Worm (Caenorhabditis elegans) whole organism, L3 larva: ENCODE data around the gene clec-118.
"Not testable (repeated sequence)": the region's sequence is repeated elsewhere in the genome, so short reads cannot be mapped to it uniquely, and the experiment has no call there.

ENCODE experiments used
- R02D3.7 ChIP-seq: fragments of 150-350 bp; optimal IDR thresholded peaks from 2 replicates; lab custom pipeline; 2014; ENCODE audit warnings: missing biosample characterization, missing genetic modification characterization
- ZK546.5 ChIP-seq: sonication (generic microtip); optimal IDR thresholded peaks from 2 replicates; lab custom pipeline; 2017; ENCODE audit warnings: missing biosample characterization, missing genetic modification characterization
- ama-1 ChIP-seq: fragments of 150-350 bp; optimal IDR thresholded peaks from 2 replicates; lab custom pipeline; 2018
- ceh-28 ChIP-seq: fragments of 150-350 bp; optimal IDR thresholded peaks from 2 replicates; lab custom pipeline; 2014; ENCODE audit warnings: missing biosample characterization, missing genetic modification reagents, missing genetic modification characterization
- ceh-82 ChIP-seq: fragments of 150-350 bp; optimal IDR thresholded peaks from 2 replicates; lab custom pipeline; 2014; ENCODE audit warnings: missing biosample characterization, missing genetic modification characterization
- ceh-9 ChIP-seq: sonication (generic microtip); optimal IDR thresholded peaks from 2 replicates; lab custom pipeline; 2018; ENCODE audit warnings: missing biosample characterization, missing genetic modification characterization
- daf-12 ChIP-seq: fragments of 150-350 bp; optimal IDR thresholded peaks from 2 replicates; lab custom pipeline; 2014; ENCODE audit warnings: missing biosample characterization, missing genetic modification reagents, missing genetic modification characterization
- egl-27 ChIP-seq: sonication (generic microtip); optimal IDR thresholded peaks from 4 replicates; lab custom pipeline; 2017; ENCODE audit warnings: missing biosample characterization, missing genetic modification reagents, missing genetic modification characterization
- elt-1 ChIP-seq: fragments of 150-350 bp; optimal IDR thresholded peaks from 2 replicates; lab custom pipeline; 2014; ENCODE audit warnings: missing biosample characterization, missing genetic modification characterization
- elt-2 ChIP-seq: sonication (generic microtip); optimal IDR thresholded peaks from 2 replicates; lab custom pipeline; 2016; ENCODE audit warnings: missing genetic modification reagents, mild to moderate bottlenecking, missing genetic modification characterization, missing compliant biosample characterization
- eor-1 ChIP-seq, 2 experiments: fragments of 150-350 bp; optimal IDR thresholded peaks; 2 replicates each; lab custom pipeline; 2014 to 2018; ENCODE audit warnings: missing biosample characterization in 2 of 2, missing genetic modification characterization in 2 of 2
- fkh-10 ChIP-seq: sonication (generic microtip); optimal IDR thresholded peaks from 2 replicates; lab custom pipeline; 2017; ENCODE audit warnings: missing biosample characterization, missing genetic modification reagents, missing genetic modification characterization
- fos-1 ChIP-seq: fragments of 150-350 bp; optimal IDR thresholded peaks from 2 replicates; lab custom pipeline; 2014; ENCODE audit warnings: missing biosample characterization, missing genetic modification characterization
- jun-1 ChIP-seq: fragments of 150-350 bp; optimal IDR thresholded peaks from 2 replicates; lab custom pipeline; 2014; ENCODE audit warnings: missing biosample characterization, missing genetic modification reagents, missing genetic modification characterization
- lin-15B ChIP-seq: fragments of 150-350 bp; optimal IDR thresholded peaks from 2 replicates; lab custom pipeline; 2014; ENCODE audit warnings: missing biosample characterization, missing genetic modification characterization
- lsy-12 ChIP-seq: sonication (generic microtip); optimal IDR thresholded peaks from 2 replicates; lab custom pipeline; 2016; ENCODE audit warnings: mild to moderate bottlenecking, missing genetic modification characterization, missing compliant biosample characterization
- mdl-1 ChIP-seq: fragments of 150-350 bp; optimal IDR thresholded peaks from 2 replicates; lab custom pipeline; 2014; ENCODE audit warnings: missing biosample characterization, missing genetic modification characterization
- mml-1 ChIP-seq: fragments of 150-350 bp; sonication (generic microtip); optimal IDR thresholded peaks from 3 replicates; lab custom pipeline; 2014; ENCODE audit warnings: missing biosample characterization, missing genetic modification characterization
- nhr-11 ChIP-seq: fragments of 150-350 bp; optimal IDR thresholded peaks from 2 replicates; lab custom pipeline; 2014; ENCODE audit warnings: missing biosample characterization, missing genetic modification characterization
- nhr-12 ChIP-seq: fragments of 150-350 bp; optimal IDR thresholded peaks from 2 replicates; lab custom pipeline; 2014; ENCODE audit warnings: missing biosample characterization, missing genetic modification characterization
- nhr-23 ChIP-seq: fragments of 150-350 bp; optimal IDR thresholded peaks from 2 replicates; lab custom pipeline; 2014; ENCODE audit warnings: missing biosample characterization, missing genetic modification reagents, missing genetic modification characterization
- nhr-237 ChIP-seq: fragments of 150-350 bp; optimal IDR thresholded peaks from 2 replicates; lab custom pipeline; 2014; ENCODE audit warnings: missing biosample characterization, missing genetic modification characterization
- nhr-25 ChIP-seq: sonication (generic microtip); optimal IDR thresholded peaks from 2 replicates; lab custom pipeline; 2017; ENCODE audit warnings: missing biosample characterization, missing genetic modification characterization
- nhr-43 ChIP-seq: sonication (generic microtip); optimal IDR thresholded peaks from 2 replicates; lab custom pipeline; 2016; ENCODE audit warnings: mild to moderate bottlenecking, missing genetic modification characterization, missing compliant biosample characterization; ENCODE audit not compliant: poor library complexity, severe bottlenecking
- nhr-67 ChIP-seq: fragments of 150-350 bp; optimal IDR thresholded peaks from 2 replicates; lab custom pipeline; 2014; ENCODE audit warnings: missing biosample characterization, missing genetic modification characterization
- nhr-76 ChIP-seq: fragments of 150-350 bp; sonication (generic microtip); optimal IDR thresholded peaks from 5 replicates; lab custom pipeline; 2014; ENCODE audit warnings: missing biosample characterization, missing genetic modification characterization
- nhr-77 ChIP-seq: fragments of 150-350 bp; optimal IDR thresholded peaks from 2 replicates; lab custom pipeline; 2014; ENCODE audit warnings: missing biosample characterization, missing genetic modification characterization
- pha-4 ChIP-seq: fragments of 150-350 bp; optimal IDR thresholded peaks from 2 replicates; lab custom pipeline; 2014; ENCODE audit warnings: missing biosample characterization, missing genetic modification reagents, missing genetic modification characterization
- sea-2 ChIP-seq: fragments of 150-350 bp; sonication (generic microtip); optimal IDR thresholded peaks from 4 replicates; lab custom pipeline; 2014; ENCODE audit warnings: missing biosample characterization, missing genetic modification reagents, missing genetic modification characterization
- skn-1 ChIP-seq: fragments of 150-350 bp; optimal IDR thresholded peaks from 2 replicates; lab custom pipeline; 2014; ENCODE audit warnings: missing biosample characterization, missing genetic modification characterization
- tbx-2 ChIP-seq: sonication (generic microtip); optimal IDR thresholded peaks from 2 replicates; lab custom pipeline; 2016; ENCODE audit warnings: mild to moderate bottlenecking, missing genetic modification characterization, missing compliant biosample characterization
- unc-39 ChIP-seq: sonication (generic microtip); optimal IDR thresholded peaks from 4 replicates; lab custom pipeline; 2017; ENCODE audit warnings: missing biosample characterization, missing genetic modification characterization
- ztf-11 ChIP-seq: fragments of 150-350 bp; optimal IDR thresholded peaks from 2 replicates; lab custom pipeline; 2014; ENCODE audit warnings: missing biosample characterization, missing genetic modification characterization

The clec-118 gene

ce11 chrII:596702-597101 lies 15.6 kb downstream of the clec-118 start:
- TF ChIP-seq nhr-12 = no peak
- TF ChIP-seq ceh-28 (tag; lab: Kevin White, UChicago) = no peak
- TF ChIP-seq nhr-23 (tag; lab: Kevin White, UChicago) = no peak
- TF ChIP-seq nhr-67 (tag; lab: Kevin White, UChicago) = no peak
- TF ChIP-seq nhr-43 (tag; lab: Kevin White, UChicago) = no peak
- no peak for TF ChIP-seq nhr-237 (tag; lab: Kevin White, UChicago)
- no peak for TF ChIP-seq sea-2 (GFP tag; lab: Kevin White, UChicago)
- TF ChIP-seq unc-39 = no peak
- TF ChIP-seq ceh-9 (tag; lab: Kevin White, UChicago) = no peak
- no peak for TF ChIP-seq fkh-10 (GFP tag; lab: Kevin White, UChicago)
- no peak for TF ChIP-seq nhr-11 (tag; lab: Kevin White, UChicago)
- no peak for TF ChIP-seq mdl-1
- TF ChIP-seq jun-1 (tag; lab: Kevin White, UChicago) = no peak
- no peak for TF ChIP-seq egl-27 (tag; lab: Kevin White, UChicago)
- TF ChIP-seq lsy-12 (tag; lab: Kevin White, UChicago) = no peak
- TF ChIP-seq mml-1 (tag; lab: Kevin White, UChicago) = no peak
- TF ChIP-seq eor-1 (tag; optimal IDR thresholded peaks at IDR 0.05; lab: Kevin White, UChicago) = no peak

DNA sequence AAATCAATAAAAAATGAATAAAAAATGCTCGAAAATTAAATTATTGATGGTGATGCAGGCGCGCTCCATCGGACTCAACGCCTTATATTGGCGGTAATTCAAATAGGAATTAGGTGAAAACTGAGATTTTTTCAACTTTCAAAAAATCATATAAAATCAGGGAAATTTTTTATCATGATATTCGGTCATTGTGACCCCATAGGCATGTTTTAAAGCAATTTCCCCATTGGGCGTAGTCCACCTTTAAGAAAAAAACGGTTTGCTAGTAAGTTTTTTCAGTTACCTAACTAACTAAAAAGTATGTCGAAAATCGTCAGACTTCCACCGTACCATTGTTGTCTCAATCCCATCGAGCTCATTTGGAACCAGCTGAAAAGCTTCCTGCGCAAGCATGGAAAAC lies 19.0 kb downstream of the clec-118 start, which contains the start of gene W08F4.1:
TSS of gene W08F4.1 (plus strand) at position 301 of the 400 bp plus-strand sequence.
- TF ChIP-seq nhr-43, ceh-9, nhr-237 (tag; lab: Kevin White, UChicago): not testable (repeated sequence)
- TF ChIP-seq, all 47 proteins: peak for 0; not testable (repeated sequence) for 47

ce11 chrII:591110-591509 lies 21.2 kb downstream of the clec-118 start, which contains the start of gene W08F4.10:
W08F4.10 (minus strand) TSS chrII:591210.
- TF ChIP-seq egl-27 (tag; lab: Kevin White, UChicago) = no peak
- TF ChIP-seq nhr-43 (tag; lab: Kevin White, UChicago) = no peak
- no peak for TF ChIP-seq skn-1 (tag; lab: Kevin White, UChicago)
- TF ChIP-seq elt-1 (tag; lab: Kevin White, UChicago) = no peak
- TF ChIP-seq pha-4 = no peak
- TF ChIP-seq eor-1 (tag; optimal IDR thresholded peaks at IDR 0.05; lab: Kevin White, UChicago) = no peak
- TF ChIP-seq sea-2 (GFP tag; lab: Kevin White, UChicago) = no peak
- TF ChIP-seq lin-15B = no peak
- TF ChIP-seq mdl-1 = no peak
- no peak for TF ChIP-seq nhr-11 (tag; lab: Kevin White, UChicago)
- TF ChIP-seq nhr-77 (tag; lab: Kevin White, UChicago) = no peak

DNA sequence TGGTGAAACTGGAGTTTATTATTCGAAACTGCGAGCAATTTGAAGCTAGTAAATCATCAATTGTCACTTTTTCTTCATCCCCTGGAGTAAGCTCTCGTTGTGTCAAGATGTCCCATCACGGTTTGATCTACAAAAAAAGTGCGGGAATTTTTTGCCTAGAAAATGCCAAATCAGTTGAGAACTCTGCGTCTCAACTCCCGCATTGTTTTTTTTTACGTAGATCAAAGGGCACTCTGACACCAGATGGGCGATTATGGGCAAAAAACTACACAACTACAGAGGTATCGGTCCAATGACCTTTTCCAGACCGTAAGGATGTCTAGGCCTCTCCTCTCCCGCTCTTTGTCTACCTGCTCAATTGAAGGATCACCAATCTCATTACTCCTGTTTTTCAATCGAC lies 24.7 kb downstream of the clec-118 start, which contains the start of gene fbxb-34:
TSS of gene fbxb-34 (plus strand) at position 301 of the 400 bp plus-strand sequence.
- TF ChIP-seq lin-15B = no peak
- TF ChIP-seq nhr-67 (tag; lab: Kevin White, UChicago) = no peak
- no peak for TF ChIP-seq ceh-28 (tag; lab: Kevin White, UChicago)
- no peak for TF ChIP-seq R02D3.7
- TF ChIP-seq pha-4 = no peak
- TF ChIP-seq nhr-12 = no peak
- no peak for TF ChIP-seq nhr-76 (tag; lab: Kevin White, UChicago)
- TF ChIP-seq sea-2 (GFP tag; lab: Kevin White, UChicago) = no peak
- TF ChIP-seq fos-1 (tag; lab: Kevin White, UChicago) = no peak
- no peak for TF ChIP-seq mml-1 (tag; lab: Kevin White, UChicago)
- no peak for TF ChIP-seq ceh-82 (tag; lab: Kevin White, UChicago)
- TF ChIP-seq jun-1 (tag; lab: Kevin White, UChicago) = no peak
- TF ChIP-seq mdl-1 = no peak
- no peak for TF ChIP-seq nhr-11 (tag; lab: Kevin White, UChicago)
- no peak for TF ChIP-seq ztf-11 (tag; lab: Kevin White, UChicago)
- TF ChIP-seq nhr-23 (tag; lab: Kevin White, UChicago) = no peak
- no peak for TF ChIP-seq tbx-2 (tag; lab: Kevin White, UChicago)

DNA sequence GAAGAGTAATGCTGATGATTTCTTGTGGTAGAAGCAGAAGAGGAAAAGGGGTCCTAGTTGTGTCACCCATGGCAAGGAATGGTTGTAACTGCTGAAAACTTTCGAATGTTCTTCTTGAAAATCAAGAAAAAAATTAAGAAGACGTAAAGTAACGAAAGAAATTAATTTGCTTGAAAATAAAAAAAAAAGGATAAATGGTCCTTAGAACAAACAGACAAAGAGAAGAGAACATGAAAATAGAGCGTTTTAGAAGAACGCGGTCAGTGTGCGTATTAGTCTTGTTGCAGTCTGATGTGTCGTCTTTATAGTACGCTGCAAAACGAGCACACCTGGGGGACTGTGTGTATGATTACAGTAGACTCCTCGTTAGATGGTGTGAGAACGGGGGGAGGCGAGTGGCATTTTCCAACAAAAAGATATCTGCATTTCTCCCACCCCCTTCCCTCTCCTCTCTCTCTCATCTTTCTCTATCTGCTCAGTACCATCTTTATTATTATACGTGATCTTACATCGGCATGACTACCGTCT lies 27.9 kb downstream of the clec-118 start, which contains the start of the genes W08F4.12 and W08F4.13:
TSS of gene W08F4.12 (minus strand) at position 101 of the 528 bp plus-strand sequence.
TSS of gene W08F4.13 (plus strand) at position 478 of the 528 bp plus-strand sequence.
- TF ChIP-seq nhr-25 (tag; lab: Kevin White, UChicago) (no peak), ceh-28 (tag; lab: Kevin White, UChicago) (no peak), ztf-11 (tag; lab: Kevin White, UChicago) (no peak), sea-2 (GFP tag; lab: Kevin White, UChicago) (no peak), daf-12 (no peak), elt-1 (tag; lab: Kevin White, UChicago) (no peak), elt-2 (no peak), ZK546.5 (tag; lab: Kevin White, UChicago) (no peak), ama-1 (lab: Kevin White, UChicago) (no peak), lsy-12 (tag; lab: Kevin White, UChicago) (no peak)
- TF ChIP-seq, all 47 proteins: peak for 0
